Worm (Caenorhabditis elegans) whole organism, L4 larva: ENCODE data around the gene sshk-1.

Experiments used
- F44E2.7 ChIP-seq: fragments of 200-800 bp; sonication (Bioruptor generic); IDR thresholded peaks from 2 replicates; pipeline ENCODE4 v2.1.2; 2022; ENCODE audit warnings: missing genetic modification characterization, missing compliant biosample characterization
- F49E8.2 ChIP-seq: sonication (generic microtip); optimal IDR thresholded peaks from 2 replicates; lab custom pipeline; 2016; ENCODE audit warnings: missing compliant biosample characterization, mild to moderate bottlenecking, missing genetic modification characterization, borderline replicate concordance
- T20F7.1 ChIP-seq: fragments of 200-800 bp; sonication (Bioruptor generic); optimal IDR thresholded peaks from 2 replicates; lab custom pipeline; 2018; ENCODE audit warnings: mild to moderate bottlenecking, missing genetic modification characterization, missing compliant biosample characterization
- Y48G9A.11 ChIP-seq: fragments of 200-800 bp; sonication (Bioruptor generic); IDR thresholded peaks from 2 replicates; pipeline ENCODE4 v1.3.6; 2022; ENCODE audit warnings: missing genetic modification reagents, missing genetic modification characterization, missing compliant biosample characterization
- ZK337.2 ChIP-seq: fragments of 200-800 bp; sonication (Bioruptor generic); IDR thresholded peaks from 2 replicates; pipeline ENCODE4 v1.3.6; 2022; ENCODE audit warnings: missing genetic modification reagents, missing genetic modification characterization, missing compliant biosample characterization
- aha-1 ChIP-seq: fragments of 150-350 bp; peaks from one replicate; lab custom pipeline; 2014; ENCODE audit warnings: missing biosample characterization, missing genetic modification characterization
- ama-1 ChIP-seq: fragments of 150-350 bp; optimal IDR thresholded peaks from 2 replicates; lab custom pipeline; 2014; ENCODE audit warnings: inconsistent platforms, mixed read lengths
- attf-4 ChIP-seq: sonication (generic microtip); optimal IDR thresholded peaks from 3 replicates; lab custom pipeline; 2017; ENCODE audit warnings: missing biosample characterization, missing genetic modification characterization
- ceh-20 ChIP-seq: fragments of 200-800 bp; sonication (Bioruptor generic); IDR thresholded peaks from 2 replicates; pipeline ENCODE4 v1.3.6; 2022; ENCODE audit warnings: missing genetic modification reagents, missing genetic modification characterization, missing compliant biosample characterization
- ceh-28 ChIP-seq: fragments of 150-350 bp; optimal IDR thresholded peaks from 2 replicates; lab custom pipeline; 2014; ENCODE audit warnings: missing biosample characterization, missing genetic modification reagents, missing genetic modification characterization
- ceh-44 ChIP-seq: fragments of 200-800 bp; sonication (Bioruptor generic); IDR thresholded peaks from 2 replicates; pipeline ENCODE4 v1.3.6; 2022; ENCODE audit warnings: missing genetic modification reagents, missing genetic modification characterization, missing compliant biosample characterization
- ceh-82 ChIP-seq: sonication (generic microtip); optimal IDR thresholded peaks from 2 replicates; lab custom pipeline; 2017; ENCODE audit warnings: missing biosample characterization, missing genetic modification characterization
- cey-2 ChIP-seq: sonication (generic microtip); optimal IDR thresholded peaks from 3 replicates; lab custom pipeline; 2017; ENCODE audit warnings: missing genetic modification characterization, mild to moderate bottlenecking, missing compliant biosample characterization, antibody characterized with exemption, borderline replicate concordance; ENCODE audit not compliant: insufficient read depth
- daf-16 ChIP-seq, 3 experiments: sonication (generic microtip); optimal IDR thresholded peaks; 2 replicates each; lab custom pipeline; 2016 to 2017; ENCODE audit warnings: missing genetic modification characterization in 3 of 3, missing genetic modification reagents in 3 of 3, mild to moderate bottlenecking in 2 of 3, missing compliant biosample characterization in 2 of 3, missing biosample characterization in 1 of 3, moderate library complexity in 1 of 3
- daf-8 ChIP-seq: fragments of 200-800 bp; sonication (Bioruptor generic); IDR thresholded peaks from 2 replicates; pipeline ENCODE4 v1.3.6; 2022; ENCODE audit warnings: missing genetic modification characterization, missing compliant biosample characterization
- dmd-6 ChIP-seq: fragments of 200-800 bp; sonication (Bioruptor generic); IDR thresholded peaks from 2 replicates; pipeline ENCODE4 v1.3.6; 2022; ENCODE audit warnings: missing genetic modification reagents, missing genetic modification characterization, missing compliant biosample characterization
- dmd-8 ChIP-seq: fragments of 200-800 bp; sonication (Bioruptor generic); IDR thresholded peaks from 2 replicates; pipeline ENCODE4 v1.3.6; 2022; ENCODE audit warnings: missing genetic modification characterization, missing compliant biosample characterization
- duxl-1 ChIP-seq: sonication (generic microtip); optimal IDR thresholded peaks from 2 replicates; lab custom pipeline; 2016; ENCODE audit warnings: mild to moderate bottlenecking, missing genetic modification characterization, moderate library complexity, missing compliant biosample characterization; ENCODE audit not compliant: poor library complexity
- dve-1 ChIP-seq: sonication (generic microtip); optimal IDR thresholded peaks from 2 replicates; lab custom pipeline; 2017; ENCODE audit warnings: antibody characterized with exemption, mild to moderate bottlenecking, missing genetic modification characterization, missing compliant biosample characterization; ENCODE audit not compliant: insufficient read depth
- fos-1 ChIP-seq: fragments of 150-350 bp; optimal IDR thresholded peaks from 2 replicates; lab custom pipeline; 2014; ENCODE audit warnings: missing biosample characterization, missing genetic modification characterization
- gei-8 ChIP-seq: fragments of 200-800 bp; sonication (Bioruptor generic); optimal IDR thresholded peaks from 2 replicates; lab custom pipeline; 2018; ENCODE audit warnings: mild to moderate bottlenecking, missing genetic modification characterization, missing compliant biosample characterization
- hif-1 ChIP-seq, 2 experiments: sonication (generic microtip); optimal IDR thresholded peaks; 2 replicates each; lab custom pipeline; 2016 to 2017; ENCODE audit warnings: missing compliant biosample characterization in 2 of 2, missing genetic modification characterization in 2 of 2, missing genetic modification reagents in 2 of 2, missing genotype in 2 of 2, mild to moderate bottlenecking in 1 of 2
- hlh-30 ChIP-seq: sonication (generic microtip); optimal IDR thresholded peaks from 2 replicates; lab custom pipeline; 2017; ENCODE audit warnings: antibody characterized with exemption, mild to moderate bottlenecking, missing genetic modification characterization, missing compliant biosample characterization; ENCODE audit not compliant: insufficient read depth
- lin-1 ChIP-seq: fragments of 200-800 bp; sonication (Bioruptor generic); IDR thresholded peaks from 2 replicates; pipeline ENCODE4 v1.3.6; 2022; ENCODE audit warnings: missing genetic modification reagents, missing genetic modification characterization, missing compliant biosample characterization
- lin-13 ChIP-seq: fragments of 150-350 bp; optimal IDR thresholded peaks from 2 replicates; lab custom pipeline; 2014; ENCODE audit warnings: missing biosample characterization, missing genetic modification reagents, missing genetic modification characterization
- lin-38 ChIP-seq: fragments of 200-800 bp; sonication (Bioruptor generic); IDR thresholded peaks from 2 replicates; pipeline ENCODE4 v1.3.6; 2022; ENCODE audit warnings: missing genetic modification reagents, missing genetic modification characterization, missing compliant biosample characterization
- lin-39 ChIP-seq: fragments of 150-350 bp; optimal IDR thresholded peaks from 2 replicates; lab custom pipeline; 2014; ENCODE audit warnings: missing biosample characterization, missing genetic modification reagents, missing genetic modification characterization
- lir-3 ChIP-seq: sonication (generic microtip); optimal IDR thresholded peaks from 2 replicates; lab custom pipeline; 2016; ENCODE audit warnings: mild to moderate bottlenecking, missing genetic modification characterization, missing compliant biosample characterization
- lsy-2 ChIP-seq, 2 experiments: fragments of 150-350 bp in 1 of 2; sonication (generic microtip) in 1 of 2; optimal IDR thresholded peaks; 2 replicates each; lab custom pipeline; 2014 to 2017; ENCODE audit warnings: missing biosample characterization in 2 of 2, missing genetic modification characterization in 2 of 2
- madf-5 ChIP-seq, 2 experiments: fragments of 200-800 bp; sonication (Bioruptor generic); IDR thresholded peaks; 2 replicates each; pipeline ENCODE4 v1.3.6; 2022; ENCODE audit warnings: missing compliant biosample characterization in 2 of 2, missing genetic modification characterization in 2 of 2
- mdt-29 ChIP-seq: fragments of 200-800 bp; sonication (Bioruptor generic); IDR thresholded peaks from 2 replicates; pipeline ENCODE4 v1.3.6; 2022; ENCODE audit warnings: missing genetic modification reagents, missing genetic modification characterization, missing compliant biosample characterization
- mxl-2 ChIP-seq: fragments of 200-800 bp; sonication (Bioruptor generic); conservative IDR thresholded peaks from 2 replicates; pipeline ENCODE4 v1.3.6; 2022; ENCODE audit warnings: missing genetic modification reagents, missing genetic modification characterization, missing compliant biosample characterization
- mxl-3 ChIP-seq: fragments of 200-800 bp; sonication (Bioruptor generic); optimal IDR thresholded peaks from 2 replicates; lab custom pipeline; 2018; ENCODE audit warnings: mild to moderate bottlenecking, missing genetic modification characterization, missing compliant biosample characterization
- nhr-10 ChIP-seq: fragments of 150-350 bp; optimal IDR thresholded peaks from 2 replicates; lab custom pipeline; 2014; ENCODE audit warnings: missing biosample characterization, missing genetic modification characterization
- nhr-102 ChIP-seq: sonication (generic microtip); optimal IDR thresholded peaks from 2 replicates; lab custom pipeline; 2016; ENCODE audit warnings: mild to moderate bottlenecking, missing genetic modification characterization, moderate library complexity, missing compliant biosample characterization
- nhr-111 ChIP-seq: fragments of 200-800 bp; sonication (Bioruptor generic); optimal IDR thresholded peaks from 2 replicates; lab custom pipeline; 2018; ENCODE audit warnings: mild to moderate bottlenecking, missing genetic modification characterization, missing compliant biosample characterization
- nhr-237 ChIP-seq: sonication (generic microtip); optimal IDR thresholded peaks from 2 replicates; lab custom pipeline; 2017; ENCODE audit warnings: missing biosample characterization, missing genetic modification characterization
- nhr-41 ChIP-seq: fragments of 200-800 bp; sonication (Bioruptor generic); IDR thresholded peaks from 2 replicates; pipeline ENCODE4 v1.3.6; 2022; ENCODE audit warnings: missing genetic modification reagents, missing genetic modification characterization, missing compliant biosample characterization
- nhr-77 ChIP-seq: fragments of 150-350 bp; optimal IDR thresholded peaks from 2 replicates; lab custom pipeline; 2014; ENCODE audit warnings: missing biosample characterization, missing genetic modification characterization
- pha-4 ChIP-seq, 2 experiments: fragments of 150-350 bp in 1 of 2; fragments of 200-800 bp in 1 of 2; sonication (Bioruptor generic) in 1 of 2; IDR thresholded peaks in 1 of 2; optimal IDR thresholded peaks in 1 of 2; 2 replicates each; pipeline versions ENCODE4 v1.3.6 to Lab custom; 2014 to 2022; ENCODE audit warnings: missing genetic modification characterization in 2 of 2, missing genetic modification reagents in 2 of 2, missing biosample characterization in 1 of 2, missing compliant biosample characterization in 1 of 2
- set-16 ChIP-seq: fragments of 200-800 bp; sonication (Bioruptor generic); IDR thresholded peaks from 2 replicates; pipeline ENCODE4 v1.3.6; 2022; ENCODE audit warnings: missing genetic modification reagents, missing genetic modification characterization, missing compliant biosample characterization
- skn-1 ChIP-seq: fragments of 150-350 bp; optimal IDR thresholded peaks from 2 replicates; lab custom pipeline; 2014; ENCODE audit warnings: missing biosample characterization, missing genetic modification characterization
- snpc-1.2 ChIP-seq: fragments of 200-800 bp; sonication (Bioruptor generic); IDR thresholded peaks from 2 replicates; pipeline ENCODE4 v1.3.6; 2022; ENCODE audit warnings: missing genetic modification reagents, missing genetic modification characterization, missing compliant biosample characterization
- spr-3 ChIP-seq: fragments of 200-800 bp; sonication (Bioruptor generic); optimal IDR thresholded peaks from 2 replicates; lab custom pipeline; 2018; ENCODE audit warnings: mild to moderate bottlenecking, missing genetic modification characterization, missing compliant biosample characterization
- tag-97 ChIP-seq: fragments of 200-800 bp; sonication (Bioruptor generic); IDR thresholded peaks from 2 replicates; pipeline ENCODE4 v1.3.6; 2022; ENCODE audit warnings: missing genetic modification characterization, missing compliant biosample characterization
- unc-62 ChIP-seq, 3 experiments: fragments of 150-350 bp in 1 of 3; sonication (generic microtip); optimal IDR thresholded peaks in 2 of 3; peaks in 1 of 3; 1 replicate in 1 of 3; 2 replicates in 2 of 3; lab custom pipeline; 2014 to 2017; ENCODE audit warnings: missing biosample characterization in 3 of 3, missing genetic modification characterization in 3 of 3, missing genetic modification reagents in 3 of 3, missing genotype in 1 of 3
- vab-7 ChIP-seq: fragments of 200-800 bp; sonication (Bioruptor generic); IDR thresholded peaks from 2 replicates; pipeline ENCODE4 v1.3.6; 2022; ENCODE audit warnings: missing genetic modification reagents, missing genetic modification characterization, missing compliant biosample characterization
- zag-1 ChIP-seq: fragments of 150-350 bp; optimal IDR thresholded peaks from 2 replicates; lab custom pipeline; 2014; ENCODE audit warnings: missing biosample characterization, missing genetic modification characterization
- zip-2 ChIP-seq: fragments of 150-350 bp; optimal IDR thresholded peaks from 2 replicates; lab custom pipeline; 2014; ENCODE audit warnings: missing biosample characterization, missing genetic modification characterization
- ztf-7 ChIP-seq: fragments of 150-350 bp; optimal IDR thresholded peaks from 2 replicates; lab custom pipeline; 2014; ENCODE audit warnings: missing biosample characterization, missing genetic modification characterization

Gene sshk-1

DNA sequence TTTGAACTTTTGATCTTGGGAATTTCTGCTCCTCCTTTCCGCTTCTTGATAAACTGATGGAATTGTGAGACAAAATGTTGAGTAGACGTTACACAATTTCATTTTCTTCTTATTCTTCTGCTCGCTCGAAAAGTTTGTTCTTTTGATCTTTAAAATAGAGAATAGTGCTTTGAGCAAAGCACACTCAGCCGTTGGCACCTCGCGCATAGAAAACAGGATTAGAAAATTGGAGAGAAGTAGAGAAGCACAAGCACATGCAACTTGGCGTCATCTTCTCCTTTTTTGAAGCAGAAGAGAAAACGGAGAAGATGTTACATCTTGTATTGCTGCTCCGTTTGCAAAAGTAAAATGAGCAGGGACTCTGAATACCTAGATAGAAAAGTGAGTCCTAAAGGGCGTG lies 33.8 kb upstream of the sshk-1 start (continued):
- TF ChIP-seq pha-4 (GFP tag; IDR thresholded peaks at IDR 0.05; lab: Robert Waterston, UW): no peak
- no peak for TF ChIP-seq pha-4 (tag; optimal IDR thresholded peaks at IDR 0.05; lab: Kevin White, UChicago)
- peak; percentile 24 to 74 for TF ChIP-seq lsy-2 (tag; optimal IDR thresholded peaks at IDR 0.05; lab: Kevin White, UChicago)
- TF ChIP-seq nhr-111: no peak
- no peak for TF ChIP-seq gei-8 (GFP tag; lab: Kevin White, UChicago)
- TF ChIP-seq skn-1: no peak
- TF ChIP-seq zag-1 (tag; lab: Kevin White, UChicago): no peak
- no peak for TF ChIP-seq ztf-7
- TF ChIP-seq dmd-8: no peak
- TF ChIP-seq aha-1 (tag; lab: Kevin White, UChicago): peak; percentile 82
- peak in 1 of 2 experiments; percentile 52 for TF ChIP-seq unc-62 (GFP tag; optimal IDR thresholded peaks at IDR 0.05 in 1 of 2; lab: Kevin White, UChicago)
- TF ChIP-seq unc-62 (tag; optimal IDR thresholded peaks at IDR 0.05; lab: Kevin White, UChicago): no peak
- TF ChIP-seq ZK337.2 (GFP tag; lab: Robert Waterston, UW): no peak
- TF ChIP-seq tag-97: no peak
- TF ChIP-seq nhr-102 (tag; lab: Kevin White, UChicago): no peak
- TF ChIP-seq cey-2 (tag; lab: Kevin White, UChicago): no peak
- no peak for TF ChIP-seq ceh-28 (tag; lab: Kevin White, UChicago)
- no peak for TF ChIP-seq nhr-10 (tag; lab: Kevin White, UChicago)
- TF ChIP-seq vab-7: no peak; the same call in 1 of the 2 replicates
- TF ChIP-seq hlh-30: peak; percentile 84
- no peak for TF ChIP-seq set-16 (GFP tag; lab: Robert Waterston, UW)
- TF ChIP-seq ceh-44: no peak
- no peak for TF ChIP-seq zip-2 (tag; lab: Kevin White, UChicago)
- TF ChIP-seq dve-1: no peak
- TF ChIP-seq mxl-3 (GFP tag; lab: Kevin White, UChicago): no peak
- no peak for TF ChIP-seq lin-39
- no peak for TF ChIP-seq madf-5 (GFP tag; IDR thresholded peaks at IDR 0.05; lab: Robert Waterston, UW)
- peak in 1 of 2 experiments; percentile 70 for TF ChIP-seq hif-1 (tag; optimal IDR thresholded peaks at IDR 0.05; lab: Kevin White, UChicago)
- no peak for TF ChIP-seq spr-3 (GFP tag; lab: Kevin White, UChicago)
- no peak for TF ChIP-seq attf-4 (tag; lab: Kevin White, UChicago)
- no peak for TF ChIP-seq snpc-1.2 (GFP tag; lab: Robert Waterston, UW)
- TF ChIP-seq lin-13 (GFP tag; lab: Kevin White, UChicago): no peak
- no peak for TF ChIP-seq F44E2.7 (GFP tag; lab: Robert Waterston, UW)
- no peak for TF ChIP-seq nhr-237 (tag; lab: Kevin White, UChicago)
- TF ChIP-seq duxl-1 (tag; lab: Kevin White, UChicago): peak; percentile 17
- TF ChIP-seq nhr-41 (GFP tag; lab: Robert Waterston, UW): no peak
- no peak for TF ChIP-seq daf-16 (GFP tag; optimal IDR thresholded peaks at IDR 0.05; lab: Kevin White, UChicago)
- peak; percentile 25 for TF ChIP-seq daf-16 (tag; optimal IDR thresholded peaks at IDR 0.05; lab: Kevin White, UChicago)
- no peak for TF ChIP-seq daf-8 (GFP tag; lab: Robert Waterston, UW)
- TF ChIP-seq lin-38 (GFP tag; lab: Robert Waterston, UW): 0 out of 2 replicates have a peak, but pooled peaks have one; percentile 19
- no peak for TF ChIP-seq ceh-82 (tag; lab: Kevin White, UChicago)
- TF ChIP-seq mdt-29: no peak
- TF ChIP-seq T20F7.1: peak; percentile 15
- no peak for TF ChIP-seq fos-1 (tag; lab: Kevin White, UChicago)
- TF ChIP-seq dmd-6: peak; percentile 22; the same call in 1 of the 2 replicates
- TF ChIP-seq mxl-2: no peak
- TF ChIP-seq ama-1 (lab: Kevin White, UChicago): no peak
- no peak for TF ChIP-seq F49E8.2 (tag; lab: Kevin White, UChicago)
- TF ChIP-seq Y48G9A.11 (GFP tag; lab: Robert Waterston, UW): no peak
- TF ChIP-seq lin-1 (GFP tag; lab: Robert Waterston, UW): no peak
- no peak for TF ChIP-seq ceh-20 (GFP tag; lab: Robert Waterston, UW)
- no peak for TF ChIP-seq nhr-77 (tag; lab: Kevin White, UChicago)
- no peak for TF ChIP-seq lir-3 (tag; lab: Kevin White, UChicago)
